Fruit fly (Drosophila melanogaster): Measurements from ENCODE around the gene CG15260.

dm6 chr2L:15327993-15328392 lies 36.0 kb upstream of the CG15260 start:
- no peak for TF ChIP-seq CG8478 (optimal IDR thresholded peaks at IDR 0.05)
- no peak for TF ChIP-seq CTCF (optimal IDR thresholded peaks at IDR 0.05)

All from S2 (cell line).